Fruit fly (Drosophila melanogaster) whole organism, embryonic: Measurements from ENCODE around the gene lobo.

Experiments
- Atf6 ChIP-seq: fragments of 200-800 bp; sonication (Bioruptor generic); IDR thresholded peaks from 2 replicates; pipeline ENCODE4 v1.3.6; 2022; ENCODE audit warnings: missing biosample characterization, missing genetic modification characterization
- Awh ChIP-seq: fragments of 200-800 bp; sonication (Bioruptor generic); IDR thresholded peaks from 2 replicates; pipeline ENCODE4, ENCODE4 v1.3.6; 2022; ENCODE audit warnings: missing biosample characterization, missing genetic modification characterization
- CG11247 ChIP-seq: fragments of 200-800 bp; sonication (Bioruptor generic); IDR thresholded peaks from 2 replicates; pipeline ENCODE4 v1.3.6; 2022; ENCODE audit warnings: missing biosample characterization, missing genetic modification characterization
- CG11695 ChIP-seq: fragments of 200-800 bp; sonication (Bioruptor generic); IDR thresholded peaks from 3 replicates; pipeline ENCODE4 v1.3.6; 2022; ENCODE audit warnings: missing biosample characterization, missing genetic modification characterization
- CG12071 ChIP-seq: fragments of 200-800 bp; sonication (Bioruptor generic); optimal IDR thresholded peaks from 3 replicates; lab custom pipeline; 2018; ENCODE audit warnings: missing biosample characterization, mild to moderate bottlenecking, missing genetic modification characterization
- CG12155 ChIP-seq: fragments of 200-800 bp; sonication (Bioruptor generic); optimal IDR thresholded peaks from 3 replicates; lab custom pipeline; 2016; ENCODE audit warnings: missing biosample characterization, missing genetic modification characterization
- CG12769 ChIP-seq: fragments of 200-800 bp; sonication (Bioruptor generic); optimal IDR thresholded peaks from 2 replicates; lab custom pipeline; 2019; ENCODE audit warnings: missing biosample characterization, mild to moderate bottlenecking, missing genetic modification characterization, moderate library complexity
- CG1603 ChIP-seq: fragments of 200-800 bp; sonication (Bioruptor generic); optimal IDR thresholded peaks from 2 replicates; lab custom pipeline; 2019; ENCODE audit warnings: missing biosample characterization, mild to moderate bottlenecking, missing genetic modification characterization, moderate library complexity
- CG1792 ChIP-seq: fragments of 200-800 bp; sonication (Bioruptor generic); optimal IDR thresholded peaks from 2 replicates; lab custom pipeline; 2016; ENCODE audit warnings: missing biosample characterization, missing genetic modification characterization
- CG18599 ChIP-seq: fragments of 200-800 bp; sonication (Bioruptor generic); optimal IDR thresholded peaks from 3 replicates; lab custom pipeline; 2017; ENCODE audit warnings: missing biosample characterization, missing genetic modification characterization, mild to moderate bottlenecking, moderate library complexity, missing genetic modification reagents
- CG18619 ChIP-seq: fragments of 200-800 bp; sonication (Bioruptor generic); optimal IDR thresholded peaks from 3 replicates; lab custom pipeline; 2017; ENCODE audit warnings: missing biosample characterization, mild to moderate bottlenecking, missing genetic modification characterization
- CG3065 ChIP-seq: fragments of 200-800 bp; sonication (Bioruptor generic); optimal IDR thresholded peaks from 2 replicates; lab custom pipeline; 2016; ENCODE audit warnings: missing biosample characterization, missing genetic modification characterization
- CG3163 ChIP-seq: fragments of 200-800 bp; sonication (Bioruptor generic); optimal IDR thresholded peaks from 3 replicates; lab custom pipeline; 2016; ENCODE audit warnings: missing biosample characterization, missing genetic modification characterization
- CG34224 ChIP-seq: fragments of 200-800 bp; sonication (Bioruptor generic); IDR thresholded peaks from 3 replicates; pipeline ENCODE4 v1.3.6; 2022; ENCODE audit warnings: missing biosample characterization, missing genetic modification characterization; ENCODE audit not compliant: partially characterized antibody
- CG6689 ChIP-seq: fragments of 200-800 bp; sonication (Bioruptor generic); IDR thresholded peaks from 2 replicates; pipeline ENCODE4 v1.3.6; 2022; ENCODE audit warnings: missing biosample characterization, missing genetic modification characterization
- CG7271 ChIP-seq: fragments of 200-800 bp; sonication (Bioruptor generic); optimal IDR thresholded peaks from 2 replicates; lab custom pipeline; 2018; ENCODE audit warnings: missing biosample characterization, mild to moderate bottlenecking, missing genetic modification characterization, moderate library complexity
- CG7357 ChIP-seq: fragments of 200-800 bp; sonication (Bioruptor generic); IDR thresholded peaks from 3 replicates; pipeline ENCODE4 v1.3.6; 2022; ENCODE audit warnings: missing biosample characterization, missing genetic modification characterization
- CG7556 ChIP-seq: fragments of 200-800 bp; sonication (Bioruptor generic); optimal IDR thresholded peaks from 2 replicates; lab custom pipeline; 2017; ENCODE audit warnings: missing biosample characterization, mild to moderate bottlenecking, missing genetic modification characterization
- CG7928 ChIP-seq: fragments of 200-800 bp; sonication (Bioruptor generic); optimal IDR thresholded peaks from 2 replicates; lab custom pipeline; 2017; ENCODE audit warnings: missing biosample characterization, mild to moderate bottlenecking, missing genetic modification characterization
- Dek ChIP-seq: fragments of 200-800 bp; sonication (Bioruptor generic); optimal IDR thresholded peaks from 3 replicates; lab custom pipeline; 2019; ENCODE audit warnings: missing biosample characterization, mild to moderate bottlenecking, missing genetic modification characterization, moderate library complexity
- Dp ChIP-seq: fragments of 200-800 bp; sonication (Bioruptor generic); optimal IDR thresholded peaks from 2 replicates; lab custom pipeline; 2018; ENCODE audit warnings: missing biosample characterization, mild to moderate bottlenecking, missing genetic modification characterization, moderate library complexity
- Drgx ChIP-seq: fragments of 200-800 bp; sonication (Bioruptor generic); IDR thresholded peaks from 2 replicates; pipeline ENCODE4 v1.3.6; 2022; ENCODE audit warnings: missing biosample characterization, missing genetic modification characterization
- Ets97D ChIP-seq: fragments of 200-800 bp; sonication (Bioruptor generic); optimal IDR thresholded peaks from 3 replicates; lab custom pipeline; 2016; ENCODE audit warnings: missing biosample characterization, missing genetic modification characterization
- MESR4 ChIP-seq: fragments of 200-800 bp; sonication (Bioruptor generic); optimal IDR thresholded peaks from 2 replicates; lab custom pipeline; 2018; ENCODE audit warnings: missing biosample characterization, mild to moderate bottlenecking, missing genetic modification characterization, moderate library complexity
- Neu2 ChIP-seq: fragments of 200-800 bp; sonication (Bioruptor generic); optimal IDR thresholded peaks from 3 replicates; lab custom pipeline; 2016; ENCODE audit warnings: missing biosample characterization, missing genetic modification characterization, borderline replicate concordance
- Sox102F ChIP-seq: fragments of 200-800 bp; sonication (Bioruptor generic); optimal IDR thresholded peaks from 2 replicates; lab custom pipeline; 2018; ENCODE audit warnings: missing biosample characterization, mild to moderate bottlenecking, missing genetic modification characterization, moderate library complexity
- ara ChIP-seq: fragments of 200-800 bp; sonication (Bioruptor generic); IDR thresholded peaks from 2 replicates; pipeline ENCODE4 v1.3.6; 2022; ENCODE audit warnings: missing biosample characterization, missing genetic modification characterization
- ash1 ChIP-seq: fragments of 200-800 bp; sonication (Bioruptor generic); optimal IDR thresholded peaks from 2 replicates; lab custom pipeline; 2018; ENCODE audit warnings: missing biosample characterization, mild to moderate bottlenecking, missing genetic modification characterization
- bab2 ChIP-seq: fragments of 200-800 bp; sonication (Bioruptor generic); optimal IDR thresholded peaks from 2 replicates; lab custom pipeline; 2016; ENCODE audit warnings: missing biosample characterization, missing genetic modification characterization
- da ChIP-seq: fragments of 200-800 bp; sonication (Bioruptor generic); optimal IDR thresholded peaks from 2 replicates; lab custom pipeline; 2016; ENCODE audit warnings: missing biosample characterization, missing genetic modification characterization
- dmrt11E ChIP-seq: fragments of 200-800 bp; sonication (Bioruptor generic); optimal IDR thresholded peaks from 3 replicates; lab custom pipeline; 2018; ENCODE audit warnings: missing biosample characterization, mild to moderate bottlenecking, missing genetic modification characterization, moderate library complexity
- exex ChIP-seq: fragments of 200-800 bp; sonication (Bioruptor generic); optimal IDR thresholded peaks from 4 replicates; lab custom pipeline; 2018; ENCODE audit warnings: missing biosample characterization, mild to moderate bottlenecking, missing genetic modification characterization, moderate library complexity
- gce ChIP-seq: fragments of 200-800 bp; sonication (Bioruptor generic); IDR thresholded peaks from 3 replicates; pipeline ENCODE4 v1.3.6; 2022; ENCODE audit warnings: missing biosample characterization, missing genetic modification characterization
- gsb ChIP-seq: fragments of 200-800 bp; sonication (Bioruptor generic); IDR thresholded peaks from 2 replicates; pipeline ENCODE4 v1.3.6; 2022; ENCODE audit warnings: missing biosample characterization, missing genetic modification characterization
- ken ChIP-seq: fragments of 200-800 bp; sonication (Bioruptor generic); IDR thresholded peaks from 3 replicates; pipeline ENCODE4 v1.3.6; 2022; ENCODE audit warnings: missing biosample characterization, missing genetic modification characterization
- lov ChIP-seq, 2 experiments: fragments of 200-800 bp in 1 of 2; fragments of >200 bp in 1 of 2; sonication (Bioruptor generic) in 1 of 2; IDR thresholded peaks in 1 of 2; optimal IDR thresholded peaks in 1 of 2; 2 replicates in 1 of 2; 3 replicates in 1 of 2; pipeline versions ENCODE4 v1.3.6 to Lab custom; 2017 to 2022; ENCODE audit warnings: missing biosample characterization in 1 of 2, missing genetic modification characterization in 1 of 2
- mirr ChIP-seq: fragments of 200-800 bp; sonication (Bioruptor generic); optimal IDR thresholded peaks from 3 replicates; lab custom pipeline; 2018; ENCODE audit warnings: missing biosample characterization, mild to moderate bottlenecking, missing genetic modification characterization
- nerfin-2 ChIP-seq: fragments of 200-800 bp; sonication (Bioruptor generic); IDR thresholded peaks from 2 replicates; pipeline ENCODE4 v1.3.6; 2022; ENCODE audit warnings: missing biosample characterization, missing genetic modification characterization; ENCODE audit not compliant: partially characterized antibody
- org-1 ChIP-seq: fragments of 200-800 bp; sonication (Bioruptor generic); optimal IDR thresholded peaks from 2 replicates; lab custom pipeline; 2017; ENCODE audit warnings: missing biosample characterization, missing genetic modification characterization
- peb ChIP-seq: fragments of 200-800 bp; sonication (Bioruptor generic); IDR thresholded peaks from 2 replicates; pipeline ENCODE4 v1.3.6; 2022; ENCODE audit warnings: missing biosample characterization, missing genetic modification characterization
- pros ChIP-seq: fragments of 200-800 bp; sonication (Bioruptor generic); optimal IDR thresholded peaks from 3 replicates; lab custom pipeline; 2019; ENCODE audit warnings: missing biosample characterization, mild to moderate bottlenecking, missing genetic modification characterization, moderate library complexity
- psq ChIP-seq: fragments of 200-800 bp; sonication (Bioruptor generic); optimal IDR thresholded peaks from 2 replicates; lab custom pipeline; 2017; ENCODE audit warnings: missing biosample characterization, missing genetic modification characterization
- ranshi ChIP-seq: fragments of 200-800 bp; sonication (Bioruptor generic); IDR thresholded peaks from 2 replicates; pipeline ENCODE4 v1.3.6; 2022; ENCODE audit warnings: missing biosample characterization, missing genetic modification characterization
- sens-2 ChIP-seq: fragments of 200-800 bp; sonication (Bioruptor generic); IDR thresholded peaks from 2 replicates; pipeline ENCODE4 v1.3.6; 2022; ENCODE audit warnings: missing biosample characterization, missing genetic modification characterization
- slp2 ChIP-seq: fragments of 200-800 bp; sonication (Bioruptor generic); optimal IDR thresholded peaks from 2 replicates; lab custom pipeline; 2016; ENCODE audit warnings: missing biosample characterization, missing genetic modification characterization
- ssp ChIP-seq: fragments of 200-800 bp; sonication (Bioruptor generic); IDR thresholded peaks from 2 replicates; pipeline ENCODE4 v1.3.6; 2022; ENCODE audit warnings: missing biosample characterization, missing genetic modification characterization
- sug ChIP-seq: fragments of 200-800 bp; optimal IDR thresholded peaks from 2 replicates; lab custom pipeline; 2019; ENCODE audit warnings: missing biosample characterization, mild to moderate bottlenecking, missing genetic modification characterization, moderate library complexity
- vvl ChIP-seq: fragments of 200-800 bp; sonication (Bioruptor generic); IDR thresholded peaks from 2 replicates; pipeline ENCODE4 v1.3.6; 2022; ENCODE audit warnings: missing biosample characterization, missing genetic modification characterization
- zen ChIP-seq: fragments of 200-800 bp; sonication (Bioruptor generic); optimal IDR thresholded peaks from 3 replicates; lab custom pipeline; 2018; ENCODE audit warnings: missing biosample characterization, mild to moderate bottlenecking, missing genetic modification characterization, moderate library complexity

Gene lobo

DNA sequence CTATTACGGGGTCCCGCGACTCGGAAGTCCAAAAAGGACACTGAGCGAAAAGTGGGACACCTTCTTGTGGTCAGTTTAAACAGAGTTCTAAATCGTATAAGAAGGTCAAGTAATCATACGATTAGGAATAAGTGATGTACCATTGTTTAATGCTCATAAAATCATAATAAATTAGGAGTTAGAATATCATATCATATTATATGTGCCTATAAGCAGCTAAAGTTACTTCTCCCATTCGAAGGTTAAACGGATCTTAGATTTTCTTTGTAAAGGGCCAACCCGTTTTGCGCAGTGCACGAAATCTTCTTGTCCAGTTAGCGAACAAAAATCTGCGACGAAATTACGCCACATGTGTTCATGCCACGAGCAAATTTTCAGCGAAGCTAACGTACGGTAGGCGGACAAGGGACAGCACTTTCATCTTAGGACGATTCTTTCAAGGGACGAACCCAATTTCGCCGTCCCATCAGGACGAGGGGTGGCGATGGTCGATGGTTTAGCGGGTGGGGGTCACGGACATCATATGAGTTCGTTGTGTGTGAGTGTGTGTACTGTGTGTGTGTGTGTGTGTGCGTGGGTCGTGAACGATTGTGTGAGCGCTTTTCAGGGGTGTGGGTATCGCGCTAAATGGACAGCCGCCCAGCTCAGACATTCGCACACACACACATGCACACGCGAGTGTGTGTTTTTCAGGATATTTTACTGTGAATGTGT is 25.2 kb downstream of the lobo start (continued):
- no peak for TF ChIP-seq zen
- no peak for TF ChIP-seq CG34224
- TF ChIP-seq Neu2 (GFP tag; lab: Kevin White, UChicago): no peak
- TF ChIP-seq CG1792 (GFP tag; lab: Kevin White, UChicago): no peak
- TF ChIP-seq slp2 (GFP tag; lab: Kevin White, UChicago): peak; percentile 21
- TF ChIP-seq gce: no peak
- peak; percentile 39 for TF ChIP-seq CG18619 (GFP tag; lab: Kevin White, UChicago)
- TF ChIP-seq CG6689 (GFP tag; lab: Robert Waterston, UW): peak; percentile 73
- peak; percentile 36 for TF ChIP-seq dmrt11E (tag; lab: Kevin White, UChicago)
- no peak for TF ChIP-seq CG11247 (GFP tag; lab: Robert Waterston, UW)
- no peak for TF ChIP-seq CG3065
- TF ChIP-seq CG7556: peak; percentile 76
- no peak for TF ChIP-seq vvl (GFP tag; lab: Robert Waterston, UW)
- no peak for TF ChIP-seq CG7357 (GFP tag; lab: Robert Waterston, UW)
- no peak for TF ChIP-seq peb (GFP tag; lab: Robert Waterston, UW)
- no peak for TF ChIP-seq Awh
- no peak for TF ChIP-seq ash1 (GFP tag; lab: Kevin White, UChicago)
- TF ChIP-seq exex (tag; lab: Kevin White, UChicago): no peak
- peak; percentile 41 for TF ChIP-seq CG1603 (tag; lab: Kevin White, UChicago)
- TF ChIP-seq sens-2 (GFP tag; lab: Robert Waterston, UW): no peak
- TF ChIP-seq psq (GFP tag; lab: Kevin White, UChicago): no peak
- TF ChIP-seq gsb (GFP tag; lab: Robert Waterston, UW): no peak
- TF ChIP-seq lov (optimal IDR thresholded peaks at IDR 0.05; lab: Kevin White, UChicago): no peak
- no peak for TF ChIP-seq lov (GFP tag; IDR thresholded peaks at IDR 0.05; lab: Robert Waterston, UW)
- peak; percentile 23 for TF ChIP-seq sug (tag; lab: Kevin White, UChicago)
- TF ChIP-seq CG12155: no peak
- TF ChIP-seq CG18599 (GFP tag; lab: Kevin White, UChicago): peak; percentile 69
- no peak for TF ChIP-seq da
- peak; percentile 49 for TF ChIP-seq CG12769 (tag; lab: Kevin White, UChicago)
- no peak; the same call in 1 of the 2 replicates for TF ChIP-seq ara (GFP tag; lab: Robert Waterston, UW)
- no peak for TF ChIP-seq MESR4 (GFP tag; lab: Kevin White, UChicago)
- TF ChIP-seq Atf6 (GFP tag; lab: Robert Waterston, UW): 0 out of 2 replicates have a peak, but pooled peaks have one; percentile 28
- no peak for TF ChIP-seq CG12071 (GFP tag; lab: Kevin White, UChicago)
- TF ChIP-seq Dek (tag; lab: Kevin White, UChicago): no peak
- TF ChIP-seq CG11695 (GFP tag; lab: Robert Waterston, UW): 0 out of 3 replicates have a peak, but pooled peaks have one; percentile 39
- no peak for TF ChIP-seq CG7928 (GFP tag; lab: Kevin White, UChicago)
- TF ChIP-seq pros: peak; percentile 71
- no peak for TF ChIP-seq CG7271 (tag; lab: Kevin White, UChicago)
- no peak for TF ChIP-seq Dp
- TF ChIP-seq ssp: no peak
- TF ChIP-seq bab2 (GFP tag; lab: Kevin White, UChicago): peak; percentile 16
- TF ChIP-seq ranshi (GFP tag; lab: Robert Waterston, UW): peak; percentile 44; the same call in 1 of the 2 replicates
- no peak for TF ChIP-seq nerfin-2 (GFP tag; lab: Robert Waterston, UW)
- peak; percentile 52 for TF ChIP-seq org-1 (GFP tag; lab: Kevin White, UChicago)
- TF ChIP-seq mirr (GFP tag; lab: Kevin White, UChicago): no peak
- peak; percentile 41 for TF ChIP-seq Sox102F (GFP tag; lab: Kevin White, UChicago)
- TF ChIP-seq Drgx: no peak
- no peak for TF ChIP-seq ken
- TF ChIP-seq Ets97D (GFP tag; lab: Kevin White, UChicago): no peak
- TF ChIP-seq CG3163: no peak
